Worm (Caenorhabditis elegans) whole organism, late embryonic: ENCODE measurements around the gene F48A11.4.

Source experiments
- ama-1 ChIP-seq: fragments of 150-350 bp; optimal IDR thresholded peaks from 2 replicates; lab custom pipeline; 2014
- ceh-22 ChIP-seq: sonication (generic microtip); optimal IDR thresholded peaks from 2 replicates; lab custom pipeline; 2017; ENCODE audit warnings: missing biosample characterization, missing genetic modification characterization
- ceh-6 ChIP-seq: fragments of 200-800 bp; sonication (Bioruptor generic); optimal IDR thresholded peaks from 2 replicates; lab custom pipeline; 2018; ENCODE audit warnings: mild to moderate bottlenecking, missing genetic modification characterization, missing compliant biosample characterization
- ceh-9 ChIP-seq: sonication (generic microtip); optimal IDR thresholded peaks from 2 replicates; lab custom pipeline; 2016; ENCODE audit warnings: mild to moderate bottlenecking, missing genetic modification characterization, inconsistent platforms, missing compliant biosample characterization
- fkh-10 ChIP-seq: fragments of 150-350 bp; optimal IDR thresholded peaks from 2 replicates; lab custom pipeline; 2014; ENCODE audit warnings: missing biosample characterization, missing genetic modification reagents, missing genetic modification characterization
- pha-4 ChIP-seq: fragments of 150-350 bp; optimal IDR thresholded peaks from 2 replicates; lab custom pipeline; 2018; ENCODE audit warnings: missing biosample characterization, missing genetic modification reagents, missing genetic modification characterization
- sdc-2 ChIP-seq: sonication (generic microtip); optimal IDR thresholded peaks from 2 replicates; lab custom pipeline; 2016; ENCODE audit warnings: missing genotype, missing genetic modification characterization, missing compliant biosample characterization
- ttx-3 ChIP-seq: sonication (generic microtip); optimal IDR thresholded peaks from 2 replicates; lab custom pipeline; 2016; ENCODE audit warnings: missing genetic modification reagents, missing genetic modification characterization, missing compliant biosample characterization

DNA sequence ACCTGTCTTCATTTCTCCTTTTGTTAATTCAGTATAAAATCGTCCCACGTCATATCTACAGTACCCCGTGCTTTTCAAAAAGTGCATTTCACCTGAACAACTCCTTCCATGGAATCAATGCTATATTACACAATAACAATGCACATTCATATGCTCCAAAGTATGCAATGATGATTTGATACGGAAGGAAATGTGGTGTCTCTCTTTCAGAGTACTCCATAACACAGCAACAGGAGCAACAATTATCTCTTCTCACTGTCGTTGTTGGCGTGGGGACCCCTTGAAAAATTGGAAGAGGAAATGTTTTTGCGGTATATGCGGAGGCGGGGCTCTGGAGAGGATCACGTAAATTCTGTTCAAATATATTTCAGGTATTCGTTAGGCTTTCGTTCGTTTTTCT, 41.1 kb upstream of the F48A11.4 start, which contains the start of gene cat-2:
- TF ChIP-seq pha-4 (tag; lab: Kevin White, UChicago), result no peak
- TF ChIP-seq sdc-2 (tag; lab: Kevin White, UChicago), result no peak
- TF ChIP-seq ttx-3 (tag; lab: Kevin White, UChicago), result no peak
- no peak for TF ChIP-seq ceh-6 (GFP tag; lab: Kevin White, UChicago)
- no peak for TF ChIP-seq ama-1 (lab: Kevin White, UChicago)
- no peak for TF ChIP-seq ceh-9 (tag; lab: Kevin White, UChicago)
- no peak for TF ChIP-seq ceh-22 (tag; lab: Kevin White, UChicago)
- TF ChIP-seq fkh-10 (GFP tag; lab: Kevin White, UChicago), result no peak
